Worm (Caenorhabditis elegans) whole organism, late embryonic: Measurements from ENCODE around the gene srsx-13.

Experiments
- K02D7.2 ChIP-seq: sonication (generic microtip); optimal IDR thresholded peaks from 2 replicates; lab custom pipeline; 2017; ENCODE audit warnings: mild to moderate bottlenecking, missing genetic modification characterization, missing compliant biosample characterization
- K09A11.1 ChIP-seq: sonication (generic microtip); optimal IDR thresholded peaks from 2 replicates; lab custom pipeline; 2017; ENCODE audit warnings: antibody characterized with exemption, mild to moderate bottlenecking, missing genetic modification characterization, missing compliant biosample characterization; ENCODE audit not compliant: insufficient read depth
- ama-1 ChIP-seq: fragments of 150-350 bp; optimal IDR thresholded peaks from 2 replicates; lab custom pipeline; 2014
- ceh-31 ChIP-seq: sonication (generic microtip); optimal IDR thresholded peaks from 2 replicates; lab custom pipeline; 2016; ENCODE audit warnings: missing genetic modification characterization, missing compliant biosample characterization
- ceh-34 ChIP-seq: sonication (generic microtip); optimal IDR thresholded peaks from 2 replicates; lab custom pipeline; 2016; ENCODE audit warnings: mild to moderate bottlenecking, missing genetic modification characterization, missing compliant biosample characterization
- ceh-45 ChIP-seq: fragments of 200-800 bp; sonication (Bioruptor generic); IDR thresholded peaks from 2 replicates; pipeline ENCODE4 v1.3.6; 2022; ENCODE audit warnings: missing genetic modification reagents, missing genetic modification characterization, missing compliant biosample characterization
- ceh-48 ChIP-seq: sonication (generic microtip); optimal IDR thresholded peaks from 2 replicates; lab custom pipeline; 2016; ENCODE audit warnings: missing genetic modification characterization, inconsistent platforms, missing compliant biosample characterization
- che-1 ChIP-seq: sonication (generic microtip); optimal IDR thresholded peaks from 2 replicates; lab custom pipeline; 2016; ENCODE audit warnings: mild to moderate bottlenecking, missing genetic modification characterization, missing compliant biosample characterization
- dmd-4 ChIP-seq: sonication (generic microtip); optimal IDR thresholded peaks from 2 replicates; lab custom pipeline; 2016; ENCODE audit warnings: borderline replicate concordance, missing genetic modification characterization, missing compliant biosample characterization
- fkh-10 ChIP-seq: fragments of 150-350 bp; optimal IDR thresholded peaks from 2 replicates; lab custom pipeline; 2014; ENCODE audit warnings: missing biosample characterization, missing genetic modification reagents, missing genetic modification characterization
- fkh-6 ChIP-seq: sonication (generic microtip); optimal IDR thresholded peaks from 2 replicates; lab custom pipeline; 2016; ENCODE audit warnings: missing genetic modification characterization, missing compliant biosample characterization
- npax-4 ChIP-seq: sonication (generic microtip); optimal IDR thresholded peaks from 2 replicates; lab custom pipeline; 2016; ENCODE audit warnings: missing genetic modification characterization, missing compliant biosample characterization
- pat-9 ChIP-seq: fragments of 200-800 bp; sonication (Bioruptor generic); optimal IDR thresholded peaks from 2 replicates; lab custom pipeline; 2018; ENCODE audit warnings: mild to moderate bottlenecking, missing genetic modification characterization, moderate library complexity, missing compliant biosample characterization
- unc-55 ChIP-seq: sonication (generic microtip); optimal IDR thresholded peaks from 2 replicates; lab custom pipeline; 2017; ENCODE audit warnings: missing biosample characterization, missing genetic modification reagents, missing genetic modification characterization

DNA sequence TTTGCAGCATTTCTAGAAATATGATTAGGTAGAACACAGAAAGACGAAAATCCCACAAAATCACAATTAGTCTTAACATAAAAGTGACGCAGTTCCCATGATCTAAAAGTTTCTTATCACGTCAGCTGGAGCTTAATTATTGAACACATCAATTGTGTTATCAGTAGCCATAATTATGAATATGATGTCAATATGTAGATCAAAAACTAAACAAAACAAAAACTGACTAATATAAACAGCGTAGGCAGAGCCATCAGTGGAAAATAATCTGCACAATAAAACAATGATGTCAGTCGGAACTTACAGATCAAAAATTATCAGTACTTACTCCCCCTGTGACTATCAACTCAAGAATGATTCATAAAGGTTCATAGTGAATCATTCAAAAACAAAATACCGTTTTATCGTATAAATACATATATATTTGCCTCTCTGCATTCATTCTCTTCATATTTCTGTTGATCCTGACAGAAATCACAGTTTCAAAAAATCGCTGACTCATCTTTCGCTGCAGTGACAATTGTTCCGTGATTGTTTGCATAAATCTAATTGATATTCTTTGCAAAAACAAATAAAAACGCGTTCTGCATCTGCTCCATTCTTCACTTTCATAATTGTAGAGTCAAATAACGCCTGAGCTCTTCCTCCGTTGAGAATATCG is 29.3 kb upstream of the srsx-13 start, which contains the start of gene srr-6:
- TF ChIP-seq npax-4 (tag; lab: Kevin White, UChicago) (no peak), ceh-45 (GFP tag; lab: Robert Waterston, UW) (no peak), fkh-10 (GFP tag; lab: Kevin White, UChicago) (no peak), K02D7.2 (no peak), ceh-31 (tag; lab: Kevin White, UChicago) (no peak), pat-9 (no peak), unc-55 (GFP tag; lab: Kevin White, UChicago) (no peak), fkh-6 (tag; lab: Kevin White, UChicago) (no peak), dmd-4 (tag; lab: Kevin White, UChicago) (no peak), ceh-48 (no peak), ama-1 (no peak), K09A11.1 (tag; lab: Kevin White, UChicago) (no peak), che-1 (tag; lab: Kevin White, UChicago) (no peak), ceh-34 (tag; lab: Kevin White, UChicago) (no peak)
